Worm (Caenorhabditis elegans): ENCODE results near the gene F14D7.8.

Gene F14D7.8

DNA sequence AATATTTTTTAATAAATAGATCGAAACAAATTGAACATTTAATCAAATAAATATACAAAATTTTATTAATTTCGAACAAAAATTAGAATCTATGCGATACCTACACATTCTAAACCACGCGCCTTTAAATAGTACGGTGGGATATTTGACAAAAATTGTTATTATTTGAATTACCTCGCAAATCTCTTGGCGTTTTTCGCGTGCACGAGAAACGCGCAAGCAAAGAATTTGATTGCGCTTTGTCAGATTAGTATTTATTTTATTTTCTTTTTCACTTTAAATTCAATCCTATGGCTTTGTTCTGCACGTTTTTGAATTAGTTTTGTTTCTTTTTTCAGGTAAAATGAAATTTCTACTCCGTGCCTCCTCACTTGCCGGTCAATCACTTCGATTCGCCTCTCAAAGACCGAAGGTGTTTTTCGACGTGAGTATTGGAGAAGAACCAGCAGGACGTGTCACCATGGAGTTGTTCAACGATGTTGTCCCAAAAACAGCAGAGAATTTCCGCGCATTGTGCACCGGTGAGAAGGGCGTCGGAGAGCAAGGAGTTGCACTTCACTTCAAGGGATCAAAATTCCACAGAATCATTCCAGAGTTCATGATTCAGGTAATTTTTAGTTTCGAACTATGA is 43.3 kb upstream of the F14D7.8 start, which contains the start of gene cyn-1 (continued):
- no peak for TF ChIP-seq Y95B8A.8 (GFP tag; IDR thresholded peaks at IDR 0.05)
- TF ChIP-seq F10E7.11 (tag; optimal IDR thresholded peaks at IDR 0.05), result no peak
- peak in 1 of 2 experiments; percentile 44 for TF ChIP-seq let-607 (tag; optimal IDR thresholded peaks at IDR 0.05)
- TF ChIP-seq pbrm-1 (GFP tag; IDR thresholded peaks at IDR 0.05), result peak; percentile 25; the same call in 1 of the 2 replicates
- no peak for TF ChIP-seq cebp-1 (GFP tag; IDR thresholded peaks at IDR 0.05)
- peak; percentile 72 for TF ChIP-seq cebp-1 (tag; optimal IDR thresholded peaks at IDR 0.05)
- peak; percentile 71 for TF ChIP-seq snpc-3.4 (tag; optimal IDR thresholded peaks at IDR 0.05)
- TF ChIP-seq B0336.3 (GFP tag; IDR thresholded peaks at IDR 0.05), result peak; percentile 82
- TF ChIP-seq D2030.7 (GFP tag; IDR thresholded peaks at IDR 0.05), result peak; percentile 54; the same call in 1 of the 2 replicates
- TF ChIP-seq akir-1 (GFP tag; optimal IDR thresholded peaks at IDR 0.05), result no peak
- TF ChIP-seq lag-1 (GFP tag; IDR thresholded peaks at IDR 0.05), result no peak
- TF ChIP-seq lin-26 (GFP tag; IDR thresholded peaks at IDR 0.05), result no peak; the same call in 1 of the 2 replicates
- no peak for TF ChIP-seq attf-6 (GFP tag; IDR thresholded peaks at IDR 0.05)
- TF ChIP-seq attf-5 (GFP tag; optimal IDR thresholded peaks at IDR 0.05), result peak; percentile 32
- TF ChIP-seq Y79H2A.3 (GFP tag; conservative IDR thresholded peaks at IDR 0.05), result 0 out of 2 replicates have a peak, but pooled peaks have one; percentile 23
- peak; percentile 15 for TF ChIP-seq F22D6.2 (tag; optimal IDR thresholded peaks at IDR 0.05)
- TF ChIP-seq zfh-2 (GFP tag; conservative IDR thresholded peaks at IDR 0.05), result no peak
- peak; percentile 67 for TF ChIP-seq ZK185.1 (tag; optimal IDR thresholded peaks at IDR 0.05; ENCODE audit: poor library complexity, severe bottlenecking)
- peak; percentile 70 for TF ChIP-seq nfyb-1 (GFP tag; IDR thresholded peaks at IDR 0.05)
- TF ChIP-seq F52B5.7 (tag; optimal IDR thresholded peaks at IDR 0.05), result no peak
- peak; percentile 66 for TF ChIP-seq madf-6 (GFP tag; IDR thresholded peaks at IDR 0.05)
- peak; percentile 58; the same call in 1 of the 2 replicates for TF ChIP-seq attf-3 (GFP tag; conservative IDR thresholded peaks at IDR 0.05)
- peak; percentile 79 for TF ChIP-seq snpc-1.3 (tag; optimal IDR thresholded peaks at IDR 0.05; ENCODE audit: insufficient read depth)
- TF ChIP-seq xnd-1 (tag; optimal IDR thresholded peaks at IDR 0.05), result peak; percentile 45
- peak; percentile 59 for TF ChIP-seq him-1 (tag; optimal IDR thresholded peaks at IDR 0.05)
- TF ChIP-seq hlh-26 (GFP tag; conservative IDR thresholded peaks at IDR 0.05), result no peak
- peak; percentile 53 for TF ChIP-seq rcor-1 (GFP tag; IDR thresholded peaks at IDR 0.05)
- peak; percentile 43 for TF ChIP-seq snpc-1.1 (tag; optimal IDR thresholded peaks at IDR 0.05; ENCODE audit: insufficient read depth)
- no peak for TF ChIP-seq T07F8.4 (tag; optimal IDR thresholded peaks at IDR 0.05)
- peak; percentile 19 for TF ChIP-seq unc-130 (GFP tag; optimal IDR thresholded peaks at IDR 0.05)
- no peak for TF ChIP-seq ztf-25 (GFP tag; IDR thresholded peaks at IDR 0.05)
- TF ChIP-seq egl-18 (GFP tag; IDR thresholded peaks at IDR 0.05), result no peak
- no peak for TF ChIP-seq bed-1 (GFP tag; IDR thresholded peaks at IDR 0.05)
- peak; percentile 96 for TF ChIP-seq ztf-18 (tag; optimal IDR thresholded peaks at IDR 0.05)
- TF ChIP-seq K12H6.12 (tag; optimal IDR thresholded peaks at IDR 0.05), result no peak
- TF ChIP-seq madf-8 (GFP tag; conservative IDR thresholded peaks at IDR 0.05), result peak; percentile 34; the same call in 1 of the 2 replicates
- peak; percentile 44; the same call in 1 of the 2 replicates for TF ChIP-seq ekl-4 (GFP tag; IDR thresholded peaks at IDR 0.05)
- peak; percentile 66 for TF ChIP-seq tbp1 (GFP tag; optimal IDR thresholded peaks at IDR 0.05)
- no peak for TF ChIP-seq nfya-1 (tag; optimal IDR thresholded peaks at IDR 0.05; ENCODE audit: borderline replicate concordance, insufficient read depth)
- TF ChIP-seq lsl-1 (GFP tag; optimal IDR thresholded peaks at IDR 0.05), result peak; percentile 65
- TF ChIP-seq ceh-91 (GFP tag; IDR thresholded peaks at IDR 0.05), result 0 out of 2 replicates have a peak, but pooled peaks have one; percentile 11
- peak; percentile 81 for TF ChIP-seq lin-40 (tag; optimal IDR thresholded peaks at IDR 0.05)
- TF ChIP-seq Y53F4B.3 (GFP tag; IDR thresholded peaks at IDR 0.05), result no peak
- no peak for TF ChIP-seq bed-2 (GFP tag; IDR thresholded peaks at IDR 0.05)
- TF ChIP-seq ccch-3 (GFP tag; optimal IDR thresholded peaks at IDR 0.05), result no peak
- TF ChIP-seq F57C9.4 (tag; optimal IDR thresholded peaks at IDR 0.05), result no peak

Measured in whole organism, young adult.